Worm (Caenorhabditis elegans): ENCODE results near the gene kat-1.

The kat-1 gene

DNA sequence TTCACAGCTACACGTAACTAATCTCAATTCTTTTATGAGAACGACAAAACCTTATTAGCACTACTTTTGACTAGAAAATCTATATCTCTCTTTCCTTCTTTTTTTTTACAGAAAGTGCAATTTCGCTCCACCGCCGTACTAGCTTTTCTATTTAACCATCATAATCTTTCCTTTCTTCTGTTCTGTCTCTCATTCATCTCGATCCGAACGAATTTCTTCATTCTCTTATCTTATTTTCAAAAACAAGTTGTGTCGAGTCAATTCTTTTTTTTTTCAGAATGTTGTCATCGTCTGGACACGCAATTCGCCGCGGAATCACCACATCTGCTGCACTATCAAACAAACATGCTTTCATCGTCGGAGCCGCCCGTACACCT lies at the start of gene kat-1:
Gene kat-1, plus strand, starts transcription at position 278 of the 377 bp plus-strand sequence.
- TF ChIP-seq ZK337.2 (GFP tag; IDR thresholded peaks at IDR 0.05) (no peak), lin-39 (tag; optimal IDR thresholded peaks at IDR 0.05) (no peak), dpl-1 (GFP tag; optimal IDR thresholded peaks at IDR 0.05) (no peak), nhr-48 (tag; optimal IDR thresholded peaks at IDR 0.05) (no peak), lin-1 (GFP tag; IDR thresholded peaks at IDR 0.05) (no peak), jun-1 (tag; optimal IDR thresholded peaks at IDR 0.05) (no peak), nhr-102 (tag; optimal IDR thresholded peaks at IDR 0.05) (no peak), tra-1 (GFP tag; IDR thresholded peaks at IDR 0.05) (no peak), spr-3 (GFP tag; optimal IDR thresholded peaks at IDR 0.05) (no peak), gei-8 (GFP tag; optimal IDR thresholded peaks at IDR 0.05) (no peak), lin-29 (GFP tag; IDR thresholded peaks at IDR 0.05) (no peak), duxl-1 (tag; optimal IDR thresholded peaks at IDR 0.05; ENCODE audit: poor library complexity) (no peak), R02D3.7 (tag; optimal IDR thresholded peaks at IDR 0.05) (no peak), zfp-2 (tag; optimal IDR thresholded peaks at IDR 0.05) (no peak), nhr-41 (GFP tag; IDR thresholded peaks at IDR 0.05) (no peak), nhr-42 (GFP tag; IDR thresholded peaks at IDR 0.05) (no peak), zip-2 (tag; optimal IDR thresholded peaks at IDR 0.05) (no peak), Y105C5A.15 (GFP tag; IDR thresholded peaks at IDR 0.05) (no peak)

DNA sequence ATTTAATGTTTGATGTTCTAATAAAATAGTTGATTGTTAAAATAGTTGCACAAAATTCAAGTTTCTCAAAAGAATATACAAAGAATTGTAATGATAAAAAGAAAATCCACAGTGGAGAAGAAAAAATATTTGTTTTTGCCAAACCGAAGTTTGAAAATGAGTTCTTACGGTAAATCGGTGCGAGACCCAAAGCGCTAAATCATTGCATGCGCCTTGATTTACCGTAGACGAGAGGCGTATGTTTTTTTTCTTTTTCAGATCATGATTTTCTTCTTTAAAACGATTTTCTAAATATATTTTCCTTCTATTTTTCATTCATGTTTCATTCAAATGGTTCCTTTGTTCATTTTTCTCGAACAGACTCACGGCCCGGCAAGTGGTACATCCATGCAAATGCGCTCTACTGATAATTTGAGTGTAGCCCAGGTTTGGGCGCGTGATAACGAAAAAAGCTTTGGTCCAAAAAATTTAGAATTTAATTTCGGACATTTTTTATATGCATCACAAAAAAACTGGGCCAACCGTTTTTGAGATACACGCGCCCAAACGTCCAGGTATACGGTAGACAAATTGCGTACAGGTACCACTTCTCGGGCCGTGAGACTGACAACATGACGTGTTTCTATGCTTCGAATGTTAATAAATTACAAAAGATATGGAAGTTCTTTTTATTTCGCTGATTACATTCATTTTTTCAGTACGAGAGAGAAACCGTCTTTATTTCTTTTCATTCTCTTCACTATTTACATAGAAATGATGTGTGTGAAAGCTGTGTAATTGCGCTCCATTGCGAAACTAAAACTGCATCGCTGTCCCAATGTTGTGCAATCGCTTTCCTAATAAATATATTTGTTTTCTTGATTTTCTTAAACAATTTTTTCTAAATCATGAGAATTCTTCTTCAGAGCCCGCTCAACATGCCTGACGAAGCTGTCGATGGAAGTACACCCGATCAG lies 48.4 kb upstream of the kat-1 start, which contains the start of gene znf-598:
Gene znf-598, plus strand, starts transcription at position 906 of the 956 bp plus-strand sequence.
- no peak for TF ChIP-seq zfp-3 (GFP tag; conservative IDR thresholded peaks at IDR 0.05)
- no peak for TF ChIP-seq saeg-2 (GFP tag; IDR thresholded peaks at IDR 0.05)
- no peak for TF ChIP-seq attf-4 (tag; optimal IDR thresholded peaks at IDR 0.05)
- no peak for TF ChIP-seq nhr-48 (tag; optimal IDR thresholded peaks at IDR 0.05)
- TF ChIP-seq duxl-1 (tag; optimal IDR thresholded peaks at IDR 0.05; ENCODE audit: poor library complexity), result no peak
- no peak for TF ChIP-seq ceh-20 (GFP tag; IDR thresholded peaks at IDR 0.05)
- TF ChIP-seq jun-1 (tag; optimal IDR thresholded peaks at IDR 0.05), result no peak
- no peak for TF ChIP-seq egl-43 (GFP tag; IDR thresholded peaks at IDR 0.05)
- TF ChIP-seq aha-1 (tag), result peak; percentile 84
- peak; percentile 19 for TF ChIP-seq rbr-2 (tag; optimal IDR thresholded peaks at IDR 0.05)
- TF ChIP-seq mdt-29 (GFP tag; IDR thresholded peaks at IDR 0.05), result no peak
- no peak for TF ChIP-seq F10B5.3 (tag; optimal IDR thresholded peaks at IDR 0.05)
- no peak for TF ChIP-seq F49E8.2 (tag; optimal IDR thresholded peaks at IDR 0.05; ENCODE audit: borderline replicate concordance)
- TF ChIP-seq madf-5 (GFP tag; IDR thresholded peaks at IDR 0.05), result no peak
- TF ChIP-seq zip-11 (GFP tag; IDR thresholded peaks at IDR 0.05), result no peak
- no peak for TF ChIP-seq ama-1 (optimal IDR thresholded peaks at IDR 0.05)
- peak; percentile 58 for TF ChIP-seq dve-1 (tag; optimal IDR thresholded peaks at IDR 0.05; ENCODE audit: insufficient read depth)
- no peak for TF ChIP-seq skn-1 (tag; optimal IDR thresholded peaks at IDR 0.05)
- no peak for TF ChIP-seq Y48G9A.11 (GFP tag; IDR thresholded peaks at IDR 0.05)
- TF ChIP-seq D1046.2 (GFP tag; IDR thresholded peaks at IDR 0.05), result no peak
- TF ChIP-seq Y105C5A.15 (GFP tag; IDR thresholded peaks at IDR 0.05), result no peak
- no peak for TF ChIP-seq nhr-25 (tag; optimal IDR thresholded peaks at IDR 0.05; ENCODE audit: borderline replicate concordance, insufficient read depth)
- peak in 1 of 2 experiments; percentile 83 for TF ChIP-seq lsy-2 (tag; optimal IDR thresholded peaks at IDR 0.05)
- TF ChIP-seq zip-2 (tag; optimal IDR thresholded peaks at IDR 0.05), result peak; percentile 94
- TF ChIP-seq mxl-3 (GFP tag; optimal IDR thresholded peaks at IDR 0.05), result no peak
- TF ChIP-seq cey-2 (tag; optimal IDR thresholded peaks at IDR 0.05; ENCODE audit: borderline replicate concordance, insufficient read depth), result no peak
- TF ChIP-seq nhr-10 (tag; optimal IDR thresholded peaks at IDR 0.05), result no peak
- TF ChIP-seq ceh-28 (tag; optimal IDR thresholded peaks at IDR 0.05), result no peak
- no peak for TF ChIP-seq nhr-42 (GFP tag; IDR thresholded peaks at IDR 0.05)
- TF ChIP-seq mxl-2 (GFP tag; conservative IDR thresholded peaks at IDR 0.05), result no peak
- TF ChIP-seq daf-8 (GFP tag; IDR thresholded peaks at IDR 0.05), result no peak
- TF ChIP-seq hlh-11 (tag; optimal IDR thresholded peaks at IDR 0.05), result peak; percentile 56
- TF ChIP-seq fkh-10 (GFP tag; optimal IDR thresholded peaks at IDR 0.05), result no peak
- no peak for TF ChIP-seq mdl-1 (tag; optimal IDR thresholded peaks at IDR 0.05)
- no peak for TF ChIP-seq daf-16 (GFP tag; optimal IDR thresholded peaks at IDR 0.05)
- TF ChIP-seq daf-16 (tag; optimal IDR thresholded peaks at IDR 0.05), result peak; percentile 74
